Worm (Caenorhabditis elegans): ENCODE results near the gene Y51A2B.6.

The Y51A2B.6 gene

DNA sequence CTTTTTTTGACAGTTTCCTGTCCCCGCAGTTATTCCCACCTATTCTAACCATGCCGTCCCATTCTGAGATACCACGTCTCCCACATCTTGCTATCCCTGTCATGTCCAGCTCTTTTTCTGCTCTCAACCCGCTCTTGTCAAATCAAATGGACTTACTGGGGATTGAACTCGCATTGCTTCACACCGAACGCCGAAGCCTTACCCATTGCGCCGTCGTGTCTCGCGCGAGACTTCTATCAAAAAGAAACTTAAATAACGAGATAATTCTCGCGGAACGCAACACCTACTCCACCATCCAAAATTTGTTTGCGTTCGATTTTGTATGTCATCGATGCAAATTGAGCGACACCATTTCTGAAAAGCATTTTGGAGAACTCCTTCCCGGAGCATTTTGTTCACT is 49.9 kb downstream of the Y51A2B.6 start:
- no peak for TF ChIP-seq rnt-1 (tag; optimal IDR thresholded peaks at IDR 0.05)
- TF ChIP-seq ceh-82 (tag; optimal IDR thresholded peaks at IDR 0.05), result no peak
- TF ChIP-seq lin-13 (GFP tag; optimal IDR thresholded peaks at IDR 0.05), result no peak
- TF ChIP-seq dsc-1 (tag; optimal IDR thresholded peaks at IDR 0.05), result no peak
- no peak for TF ChIP-seq mep-1 (tag; optimal IDR thresholded peaks at IDR 0.05)
- TF ChIP-seq nhr-19 (GFP tag; conservative IDR thresholded peaks at IDR 0.05), result no peak
- no peak for TF ChIP-seq aly-2 (tag; optimal IDR thresholded peaks at IDR 0.05)
- no peak for TF ChIP-seq tlp-1 (tag; optimal IDR thresholded peaks at IDR 0.05)
- no peak for TF ChIP-seq unc-86 (tag; optimal IDR thresholded peaks at IDR 0.05)
- TF ChIP-seq unc-130 (tag; optimal IDR thresholded peaks at IDR 0.05), result no peak
- no peak for TF ChIP-seq blmp-1 (tag; optimal IDR thresholded peaks at IDR 0.05)
- TF ChIP-seq ztf-4 (tag; optimal IDR thresholded peaks at IDR 0.05), result no peak
- TF ChIP-seq sup-37 (GFP tag; optimal IDR thresholded peaks at IDR 0.05), result no peak
- TF ChIP-seq hpl-2 (GFP tag; optimal IDR thresholded peaks at IDR 0.05), result no peak
- no peak for TF ChIP-seq efl-3 (GFP tag; optimal IDR thresholded peaks at IDR 0.05)
- TF ChIP-seq hlh-17 (GFP tag; optimal IDR thresholded peaks at IDR 0.05; ENCODE audit: borderline replicate concordance), result no peak
- no peak for TF ChIP-seq ceh-90 (tag; optimal IDR thresholded peaks at IDR 0.05)
- no peak for TF ChIP-seq snpc-4 (tag; optimal IDR thresholded peaks at IDR 0.05)

All from whole organism, L1 larva.